Fruit fly (Drosophila melanogaster) whole organism, embryonic: Measurements from ENCODE around the gene Hmr.

Experiments used
- BEAF-32 ChIP-seq: fragments of 200-800 bp; sonication (Bioruptor generic); optimal IDR thresholded peaks from 3 replicates; lab custom pipeline; 2017; ENCODE audit warnings: missing biosample characterization, missing genetic modification characterization, mild to moderate bottlenecking, moderate library complexity, missing genetic modification reagents
- BtbVII ChIP-seq: fragments of 200-800 bp; sonication (Bioruptor generic); optimal IDR thresholded peaks from 3 replicates; lab custom pipeline; 2017; ENCODE audit warnings: missing biosample characterization, mild to moderate bottlenecking, missing genetic modification characterization
- CG11695 ChIP-seq: fragments of 200-800 bp; sonication (Bioruptor generic); IDR thresholded peaks from 3 replicates; pipeline ENCODE4 v1.3.6; 2022; ENCODE audit warnings: missing biosample characterization, missing genetic modification characterization
- CG13296 ChIP-seq: fragments of 200-800 bp; sonication (Bioruptor generic); optimal IDR thresholded peaks from 3 replicates; lab custom pipeline; 2018; ENCODE audit warnings: missing biosample characterization, mild to moderate bottlenecking, missing genetic modification characterization
- CG13424 ChIP-seq: fragments of 200-800 bp; sonication (Bioruptor generic); optimal IDR thresholded peaks from 2 replicates; lab custom pipeline; 2019; ENCODE audit warnings: missing biosample characterization, mild to moderate bottlenecking, missing genetic modification characterization, moderate library complexity
- CG15479 ChIP-seq: fragments of 200-800 bp; sonication (Bioruptor generic); optimal IDR thresholded peaks from 3 replicates; lab custom pipeline; 2019; ENCODE audit warnings: missing biosample characterization, mild to moderate bottlenecking, missing genetic modification characterization, moderate library complexity
- CG17568 ChIP-seq: fragments of 200-800 bp; sonication (Bioruptor generic); optimal IDR thresholded peaks from 2 replicates; lab custom pipeline; 2018; ENCODE audit warnings: missing biosample characterization, mild to moderate bottlenecking, missing genetic modification characterization, moderate library complexity
- CG17802 ChIP-seq: fragments of 200-800 bp; sonication (Bioruptor generic); optimal IDR thresholded peaks from 2 replicates; lab custom pipeline; 2018; ENCODE audit warnings: missing biosample characterization, mild to moderate bottlenecking, missing genetic modification characterization, moderate library complexity
- CG17912 ChIP-seq: fragments of 200-800 bp; sonication (Bioruptor generic); optimal IDR thresholded peaks from 2 replicates; lab custom pipeline; 2018; ENCODE audit warnings: missing biosample characterization, mild to moderate bottlenecking, missing genetic modification characterization
- CG30431 ChIP-seq: fragments of 200-800 bp; sonication (Bioruptor generic); optimal IDR thresholded peaks from 2 replicates; lab custom pipeline; 2017; ENCODE audit warnings: missing biosample characterization, missing genetic modification characterization
- CG3163 ChIP-seq: fragments of 200-800 bp; sonication (Bioruptor generic); optimal IDR thresholded peaks from 3 replicates; lab custom pipeline; 2016; ENCODE audit warnings: missing biosample characterization, missing genetic modification characterization
- CG32772 ChIP-seq: fragments of 200-800 bp; sonication (Bioruptor generic); IDR thresholded peaks from 2 replicates; pipeline ENCODE4 v1.3.6; 2022; ENCODE audit warnings: missing biosample characterization, missing genetic modification characterization
- CG34376 ChIP-seq: fragments of 200-800 bp; sonication (Bioruptor generic); optimal IDR thresholded peaks from 2 replicates; lab custom pipeline; 2018; ENCODE audit warnings: missing biosample characterization, mild to moderate bottlenecking, missing genetic modification characterization
- CG4854 ChIP-seq: fragments of 200-800 bp; sonication (Bioruptor generic); optimal IDR thresholded peaks from 2 replicates; lab custom pipeline; 2016; ENCODE audit warnings: missing biosample characterization, missing genetic modification characterization, inconsistent platforms
- CG5180 ChIP-seq: fragments of 200-800 bp; sonication (Bioruptor generic); optimal IDR thresholded peaks from 3 replicates; lab custom pipeline; 2017; ENCODE audit warnings: missing biosample characterization, missing genetic modification characterization, mild to moderate bottlenecking, moderate library complexity, missing genetic modification reagents
- CG7271 ChIP-seq: fragments of 200-800 bp; sonication (Bioruptor generic); optimal IDR thresholded peaks from 2 replicates; lab custom pipeline; 2018; ENCODE audit warnings: missing biosample characterization, mild to moderate bottlenecking, missing genetic modification characterization, moderate library complexity
- CG7786 ChIP-seq: fragments of 200-800 bp; sonication (Bioruptor generic); optimal IDR thresholded peaks from 2 replicates; lab custom pipeline; 2016; ENCODE audit warnings: missing biosample characterization, missing genetic modification characterization
- Dip3 ChIP-seq: fragments of 200-800 bp; sonication (Bioruptor generic); optimal IDR thresholded peaks from 3 replicates; lab custom pipeline; 2016; ENCODE audit warnings: missing biosample characterization, missing genetic modification characterization
- Doc2 ChIP-seq: fragments of 200-800 bp; sonication (Bioruptor generic); IDR thresholded peaks from 2 replicates; pipeline ENCODE4 v1.3.6; 2022; ENCODE audit warnings: missing biosample characterization, missing genetic modification characterization
- Drgx ChIP-seq: fragments of 200-800 bp; sonication (Bioruptor generic); IDR thresholded peaks from 2 replicates; pipeline ENCODE4 v1.3.6; 2022; ENCODE audit warnings: missing biosample characterization, missing genetic modification characterization
- H2.0 ChIP-seq: fragments of 200-800 bp; sonication (Bioruptor generic); IDR thresholded peaks from 2 replicates; pipeline ENCODE4 v1.3.6; 2022; ENCODE audit warnings: missing biosample characterization, missing genetic modification characterization
- HLHmδ ChIP-seq: fragments of 200-800 bp; sonication (Bioruptor generic); optimal IDR thresholded peaks from 2 replicates; lab custom pipeline; 2018; ENCODE audit warnings: missing biosample characterization, mild to moderate bottlenecking, missing genetic modification characterization, moderate library complexity
- Ptx1 ChIP-seq: fragments of 200-800 bp; sonication (Bioruptor generic); IDR thresholded peaks from 2 replicates; pipeline ENCODE4 v1.3.6; 2022; ENCODE audit warnings: missing biosample characterization, missing genetic modification characterization
- Xbp1 ChIP-seq: fragments of 200-800 bp; sonication (Bioruptor generic); optimal IDR thresholded peaks from 3 replicates; lab custom pipeline; 2016; ENCODE audit warnings: missing biosample characterization, mild to moderate bottlenecking, missing genetic modification characterization
- Xrp1 ChIP-seq: fragments of 200-800 bp; sonication (Bioruptor generic); IDR thresholded peaks from 2 replicates; pipeline ENCODE4 v1.3.6; 2022; ENCODE audit warnings: missing biosample characterization, missing genetic modification characterization
- ap ChIP-seq: fragments of 200-800 bp; sonication (Bioruptor generic); IDR thresholded peaks from 2 replicates; pipeline ENCODE4 v1.3.6; 2022; ENCODE audit warnings: missing biosample characterization, missing genetic modification characterization
- ara ChIP-seq: fragments of 200-800 bp; sonication (Bioruptor generic); IDR thresholded peaks from 2 replicates; pipeline ENCODE4 v1.3.6; 2022; ENCODE audit warnings: missing biosample characterization, missing genetic modification characterization
- bsh ChIP-seq, 2 experiments: fragments of 200-800 bp; sonication (Bioruptor generic); optimal IDR thresholded peaks; 2 replicates each; lab custom pipeline; 2017 to 2018; ENCODE audit warnings: mild to moderate bottlenecking in 2 of 2, missing biosample characterization in 2 of 2, missing genetic modification characterization in 2 of 2, moderate library complexity in 1 of 2
- chm ChIP-seq: fragments of 200-800 bp; sonication (Bioruptor generic); IDR thresholded peaks from 2 replicates; pipeline ENCODE4 v1.3.6; 2022; ENCODE audit warnings: missing biosample characterization, missing genetic modification characterization
- crol ChIP-seq: fragments of 200-800 bp; sonication (Bioruptor generic); IDR thresholded peaks from 2 replicates; pipeline ENCODE4 v1.3.6; 2022; ENCODE audit warnings: missing biosample characterization, missing genetic modification characterization
- dan ChIP-seq: fragments of 200-800 bp; sonication (Bioruptor generic); IDR thresholded peaks from 2 replicates; pipeline ENCODE4 v1.3.6; 2022; ENCODE audit warnings: missing biosample characterization, missing genetic modification characterization
- dm ChIP-seq: fragments of 200-800 bp; sonication (Bioruptor generic); optimal IDR thresholded peaks from 3 replicates; lab custom pipeline; 2016; ENCODE audit warnings: missing biosample characterization, missing genetic modification characterization
- dmrt99B ChIP-seq: fragments of 200-800 bp; sonication (Bioruptor generic); optimal IDR thresholded peaks from 2 replicates; lab custom pipeline; 2018; ENCODE audit warnings: missing biosample characterization, mild to moderate bottlenecking, missing genetic modification characterization, moderate library complexity
- dysf ChIP-seq: fragments of 200-800 bp; sonication (Bioruptor generic); IDR thresholded peaks from 3 replicates; pipeline ENCODE4 v1.3.6; 2022; ENCODE audit warnings: missing biosample characterization, missing genetic modification characterization
- eve ChIP-seq, 2 experiments: fragments of >200 bp; optimal IDR thresholded peaks; 2 replicates each; lab custom pipeline; 2017; ENCODE audit warnings: missing biosample characterization in 2 of 2, missing genetic modification characterization in 2 of 2
- fd3F ChIP-seq: fragments of 200-800 bp; sonication (Bioruptor generic); optimal IDR thresholded peaks from 2 replicates; lab custom pipeline; 2018; ENCODE audit warnings: missing biosample characterization, mild to moderate bottlenecking, missing genetic modification characterization, moderate library complexity
- fd64A ChIP-seq: fragments of 200-800 bp; sonication (Bioruptor generic); optimal IDR thresholded peaks from 3 replicates; lab custom pipeline; 2018; ENCODE audit warnings: missing biosample characterization, mild to moderate bottlenecking, missing genetic modification characterization
- gem ChIP-seq: fragments of 200-800 bp; sonication (Bioruptor generic); optimal IDR thresholded peaks from 2 replicates; lab custom pipeline; 2019; ENCODE audit warnings: missing biosample characterization, mild to moderate bottlenecking, missing genetic modification characterization, moderate library complexity
- lilli ChIP-seq: fragments of 200-800 bp; sonication (Bioruptor generic); optimal IDR thresholded peaks from 3 replicates; lab custom pipeline; 2016; ENCODE audit warnings: missing biosample characterization, missing genetic modification characterization
- luna ChIP-seq: fragments of 200-800 bp; sonication (Bioruptor generic); optimal IDR thresholded peaks from 2 replicates; lab custom pipeline; 2016; ENCODE audit warnings: missing biosample characterization, missing genetic modification characterization
- nom ChIP-seq: fragments of 200-800 bp; sonication (Bioruptor generic); optimal IDR thresholded peaks from 2 replicates; lab custom pipeline; 2017; ENCODE audit warnings: missing biosample characterization, missing genetic modification characterization, mild to moderate bottlenecking, moderate library complexity, missing genetic modification reagents
- onecut ChIP-seq: fragments of 200-800 bp; sonication (Bioruptor generic); IDR thresholded peaks from 2 replicates; pipeline ENCODE4 v1.3.6; 2022; ENCODE audit warnings: missing biosample characterization, missing genetic modification characterization
- pan ChIP-seq, 4 experiments: fragments of >200 bp in 3 of 4; fragments of 200-800 bp in 1 of 4; sonication (Bioruptor generic) in 1 of 4; optimal IDR thresholded peaks in 3 of 4; IDR thresholded peaks in 1 of 4; 2 replicates each; pipeline versions ENCODE4 v1.3.6 to Lab custom; 2017 to 2022; ENCODE audit warnings: missing biosample characterization in 2 of 4, missing genetic modification characterization in 2 of 4, mixed read lengths in 1 of 4
- row ChIP-seq: fragments of 200-800 bp; sonication (Bioruptor generic); IDR thresholded peaks from 3 replicates; pipeline ENCODE4 v1.3.6; 2022; ENCODE audit warnings: missing biosample characterization, missing genetic modification characterization
- sd ChIP-seq: fragments of 200-800 bp; sonication (Bioruptor generic); optimal IDR thresholded peaks from 3 replicates; lab custom pipeline; 2018; ENCODE audit warnings: missing biosample characterization, mild to moderate bottlenecking, missing genetic modification characterization, moderate library complexity
- sens ChIP-seq: fragments of 200-800 bp; sonication (Bioruptor generic); peaks from one replicate; lab custom pipeline; 2016; ENCODE audit warnings: missing biosample characterization, missing genetic modification characterization
- tap ChIP-seq: fragments of 200-800 bp; optimal IDR thresholded peaks from 3 replicates; lab custom pipeline; 2019; ENCODE audit warnings: missing biosample characterization, mild to moderate bottlenecking, missing genetic modification characterization, moderate library complexity
- tgo ChIP-seq: fragments of 200-800 bp; sonication (Bioruptor generic); IDR thresholded peaks from 3 replicates; pipeline ENCODE4 v1.3.6; 2022; ENCODE audit warnings: missing biosample characterization, missing genetic modification characterization
- ttk ChIP-seq: fragments of 200-800 bp; sonication (Bioruptor generic); IDR thresholded peaks from 2 replicates; pipeline ENCODE4 v2.1.2; 2022; ENCODE audit warnings: missing biosample characterization, missing genetic modification characterization
- wek ChIP-seq: fragments of 200-800 bp; sonication (Bioruptor generic); optimal IDR thresholded peaks from 3 replicates; lab custom pipeline; 2018; ENCODE audit warnings: missing biosample characterization, mild to moderate bottlenecking, missing genetic modification characterization, moderate library complexity
- yki ChIP-seq: fragments of >200 bp; optimal IDR thresholded peaks from 3 replicates; lab custom pipeline; 2018

The Hmr gene

dm6 chrX:10581476-10581875 lies 14.2 kb downstream of the Hmr start (continued):
- TF ChIP-seq Dip3 (GFP tag; lab: Kevin White, UChicago) = no peak
- no peak for TF ChIP-seq dan (GFP tag; lab: Robert Waterston, UW)
- no peak for TF ChIP-seq CG34376
- no peak for TF ChIP-seq ttk
- TF ChIP-seq CG5180 (GFP tag; lab: Kevin White, UChicago) = peak; percentile 30
- TF ChIP-seq tap (tag; lab: Kevin White, UChicago) = no peak
- TF ChIP-seq Drgx (GFP tag; lab: Robert Waterston, UW) = peak; percentile 35; the same call in 1 of the 2 replicates
- no peak for TF ChIP-seq Xbp1
- no peak for TF ChIP-seq wek (GFP tag; lab: Kevin White, UChicago)
- TF ChIP-seq luna (GFP tag; lab: Kevin White, UChicago) = no peak
- peak in 1 of 2 experiments; percentile 32 for TF ChIP-seq bsh (GFP tag; optimal IDR thresholded peaks at IDR 0.05; lab: Kevin White, UChicago)
- TF ChIP-seq eve (GFP tag; optimal IDR thresholded peaks at IDR 0.05; lab: Kevin White, UChicago) = peak in 1 of 2 experiments; percentile 1
- no peak for TF ChIP-seq lilli (GFP tag; lab: Kevin White, UChicago)
- peak; percentile 12; the same call in 1 of the 2 replicates for TF ChIP-seq Xrp1
- TF ChIP-seq CG17568 = no peak
- TF ChIP-seq yki (lab: Kevin White, UChicago) = no peak
- no peak for TF ChIP-seq CG13296 (GFP tag; lab: Kevin White, UChicago)
- no peak for TF ChIP-seq CG17912 (GFP tag; lab: Kevin White, UChicago)
- TF ChIP-seq dysf (GFP tag; lab: Robert Waterston, UW) = 0 out of 3 replicates have a peak, but pooled peaks have one; percentile 29
- TF ChIP-seq Ptx1 = 0 out of 2 replicates have a peak, but pooled peaks have one; percentile 24
- peak; percentile 60 for TF ChIP-seq sens (GFP tag; lab: Kevin White, UChicago)
- TF ChIP-seq BEAF-32 = no peak
- TF ChIP-seq dmrt99B (tag; lab: Kevin White, UChicago) = no peak
- TF ChIP-seq gem (tag; lab: Kevin White, UChicago) = peak; percentile 15
- peak in 1 of 2 experiments; percentile 47 for TF ChIP-seq pan (optimal IDR thresholded peaks at IDR 0.05; lab: Kevin White, UChicago)
- TF ChIP-seq pan (GFP tag; optimal IDR thresholded peaks at IDR 0.05 in 1 of 2, IDR thresholded peaks at IDR 0.05 in 1 of 2) = peak; percentile 12 to 16
- no peak for TF ChIP-seq CG4854
- TF ChIP-seq nom = peak; percentile 4
- no peak for TF ChIP-seq fd3F (GFP tag; lab: Kevin White, UChicago)
- no peak for TF ChIP-seq CG7786 (GFP tag; lab: Kevin White, UChicago)
- TF ChIP-seq sd = no peak
- TF ChIP-seq crol (GFP tag; lab: Robert Waterston, UW) = no peak
- TF ChIP-seq CG30431 (GFP tag; lab: Kevin White, UChicago) = no peak
- no peak for TF ChIP-seq Doc2
- no peak for TF ChIP-seq fd64A
- TF ChIP-seq CG13424 (tag; lab: Kevin White, UChicago) = no peak
- no peak for TF ChIP-seq ara
- no peak for TF ChIP-seq chm
- no peak for TF ChIP-seq HLHmδ (GFP tag; lab: Kevin White, UChicago)
- no peak for TF ChIP-seq CG7271 (tag; lab: Kevin White, UChicago)
- TF ChIP-seq onecut = no peak
- peak; percentile 74 for TF ChIP-seq row (GFP tag; lab: Robert Waterston, UW)
- peak; percentile 66 for TF ChIP-seq CG32772 (GFP tag; lab: Robert Waterston, UW)
- no peak for TF ChIP-seq CG17802
- TF ChIP-seq CG11695 (GFP tag; lab: Robert Waterston, UW) = no peak
- TF ChIP-seq CG3163 = no peak
- TF ChIP-seq ap (GFP tag; lab: Robert Waterston, UW) = no peak
- no peak for TF ChIP-seq dm
- TF ChIP-seq H2.0 = no peak
- no peak for TF ChIP-seq CG15479
- no peak for TF ChIP-seq BtbVII (GFP tag; lab: Kevin White, UChicago)
- no peak for TF ChIP-seq tgo (GFP tag; lab: Robert Waterston, UW)
